Worm (Caenorhabditis elegans): ENCODE results near the gene C18A11.3.

DNA sequence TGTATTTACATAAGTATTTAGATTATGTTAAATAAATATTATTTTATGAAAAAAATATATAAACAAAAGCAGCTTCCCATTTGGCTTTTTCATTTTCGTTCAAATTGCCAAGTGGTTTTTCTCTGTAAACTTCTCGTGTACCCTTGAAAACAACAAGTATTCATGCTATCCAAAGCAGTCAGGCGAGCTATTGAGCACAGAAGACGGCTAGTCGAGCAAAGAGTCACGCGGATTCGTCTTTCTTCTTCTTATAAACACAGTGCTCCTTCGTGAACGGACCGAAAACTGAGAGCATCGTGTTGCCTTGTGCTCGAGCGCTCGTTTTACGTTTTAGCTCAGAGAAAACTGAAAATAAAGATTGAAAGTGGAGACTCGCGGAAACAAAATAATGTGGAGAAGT is 45.0 kb upstream of the C18A11.3 start:
- TF ChIP-seq dao-5 (tag; optimal IDR thresholded peaks at IDR 0.05) (no peak), him-1 (tag; optimal IDR thresholded peaks at IDR 0.05) (peak; percentile 0)
